Worm (Caenorhabditis elegans): ENCODE data around the gene C32D5.7.

C32D5.7 gene

ce11 chrII:6334745-6335260, 5.0 kb downstream of the C32D5.7 start:
- peak; percentile 33 for TF ChIP-seq fos-1 (tag; optimal IDR thresholded peaks at IDR 0.05)
- TF ChIP-seq ceh-16 (tag; optimal IDR thresholded peaks at IDR 0.05): no peak

ce11 chrII:6333887-6334286, 6.0 kb downstream of the C32D5.7 start, which contains the start of gene ttc-39B:
Gene ttc-39B (minus strand): TSS chrII:6333987.
- no peak for TF ChIP-seq lin-11 (tag; optimal IDR thresholded peaks at IDR 0.05)
- TF ChIP-seq ztf-1 (GFP tag; conservative IDR thresholded peaks at IDR 0.05): no peak
- TF ChIP-seq mdl-1 (tag; optimal IDR thresholded peaks at IDR 0.05): no peak
- no peak for TF ChIP-seq lsy-2 (tag; optimal IDR thresholded peaks at IDR 0.05)
- TF ChIP-seq ceh-82 (tag; optimal IDR thresholded peaks at IDR 0.05): no peak

- peak; percentile 72 for TF ChIP-seq zag-1 (tag; optimal IDR thresholded peaks at IDR 0.05)
- peak; percentile 89 for TF ChIP-seq lin-11 (tag; optimal IDR thresholded peaks at IDR 0.05)
- peak; percentile 85 for TF ChIP-seq nhr-6 (tag; optimal IDR thresholded peaks at IDR 0.05)
- peak; percentile 90 for TF ChIP-seq ztf-4 (tag; optimal IDR thresholded peaks at IDR 0.05)
- TF ChIP-seq nhr-21 (tag; optimal IDR thresholded peaks at IDR 0.05): peak; percentile 87
- peak; percentile 92 for TF ChIP-seq sma-9 (GFP tag; optimal IDR thresholded peaks at IDR 0.05)
- TF ChIP-seq sma-9 (tag; optimal IDR thresholded peaks at IDR 0.05): no peak
- TF ChIP-seq nhr-25 (tag; optimal IDR thresholded peaks at IDR 0.05): peak; percentile 92
- TF ChIP-seq lin-39 (tag; optimal IDR thresholded peaks at IDR 0.05): no peak
- no peak for TF ChIP-seq nhr-23 (tag; optimal IDR thresholded peaks at IDR 0.05)
- TF ChIP-seq lsy-2 (tag; optimal IDR thresholded peaks at IDR 0.05): peak; percentile 90 to 95
- no peak for TF ChIP-seq elt-1 (tag; optimal IDR thresholded peaks at IDR 0.05)
- TF ChIP-seq sem-4 (tag; optimal IDR thresholded peaks at IDR 0.05): peak; percentile 93
- no peak for TF ChIP-seq peb-1 (tag; optimal IDR thresholded peaks at IDR 0.05)
- peak; percentile 96 for TF ChIP-seq nhr-129 (tag; optimal IDR thresholded peaks at IDR 0.05)
- TF ChIP-seq ZK546.5 (tag; optimal IDR thresholded peaks at IDR 0.05): peak; percentile 27
- TF ChIP-seq egl-27 (tag; optimal IDR thresholded peaks at IDR 0.05): peak; percentile 85
- peak; percentile 59 for TF ChIP-seq unc-62 (GFP tag; optimal IDR thresholded peaks at IDR 0.05)
- TF ChIP-seq sma-3 (GFP tag; optimal IDR thresholded peaks at IDR 0.05): peak; percentile 91
- peak; percentile 26 for TF ChIP-seq ama-1 (optimal IDR thresholded peaks at IDR 0.05)
- TF ChIP-seq snpc-4 (tag; optimal IDR thresholded peaks at IDR 0.05): peak; percentile 88
- TF ChIP-seq ztf-1 (GFP tag; conservative IDR thresholded peaks at IDR 0.05): no peak
- TF ChIP-seq fos-1 (tag; optimal IDR thresholded peaks at IDR 0.05): peak; percentile 96
- TF ChIP-seq R02D3.7 (tag; optimal IDR thresholded peaks at IDR 0.05): peak; percentile 50
- TF ChIP-seq gmeb-1 (tag; optimal IDR thresholded peaks at IDR 0.05): peak; percentile 90
- TF ChIP-seq ceh-82 (tag; optimal IDR thresholded peaks at IDR 0.05): peak; percentile 68
- TF ChIP-seq ceh-16 (tag; optimal IDR thresholded peaks at IDR 0.05): peak; percentile 91
- TF ChIP-seq skn-1 (tag; optimal IDR thresholded peaks at IDR 0.05): no peak
- peak; percentile 96 for TF ChIP-seq unc-55 (GFP tag; optimal IDR thresholded peaks at IDR 0.05)
- peak; percentile 20 for TF ChIP-seq nhr-237 (tag; optimal IDR thresholded peaks at IDR 0.05)
- no peak for TF ChIP-seq aly-2 (tag; optimal IDR thresholded peaks at IDR 0.05)
- no peak for TF ChIP-seq dmd-4 (tag; optimal IDR thresholded peaks at IDR 0.05)
- peak; percentile 97 for TF ChIP-seq crh-2 (tag; optimal IDR thresholded peaks at IDR 0.05)
- peak; percentile 68 for TF ChIP-seq nhr-77 (tag; optimal IDR thresholded peaks at IDR 0.05)
- TF ChIP-seq mab-5 (tag; optimal IDR thresholded peaks at IDR 0.05): peak; percentile 84
- TF ChIP-seq C34F6.9 (tag; optimal IDR thresholded peaks at IDR 0.05): peak; percentile 98
- peak; percentile 61 for TF ChIP-seq ztf-11 (tag; optimal IDR thresholded peaks at IDR 0.05)
- no peak for TF ChIP-seq alr-1 (tag; optimal IDR thresholded peaks at IDR 0.05)
- TF ChIP-seq unc-39 (tag; optimal IDR thresholded peaks at IDR 0.05): no peak
- peak; percentile 78 for TF ChIP-seq nhr-10 (tag; optimal IDR thresholded peaks at IDR 0.05)
- no peak for TF ChIP-seq mbf-1 (tag; optimal IDR thresholded peaks at IDR 0.05)
- no peak for TF ChIP-seq nhr-12 (tag; optimal IDR thresholded peaks at IDR 0.05)
- peak; percentile 78 for TF ChIP-seq Y55F3AM.14 (GFP tag; optimal IDR thresholded peaks at IDR 0.05)
- TF ChIP-seq mdl-1 (tag; optimal IDR thresholded peaks at IDR 0.05): peak; percentile 18 to 91
- peak; percentile 93 for TF ChIP-seq lin-13 (GFP tag; optimal IDR thresholded peaks at IDR 0.05)
- no peak for TF ChIP-seq nhr-11 (tag; optimal IDR thresholded peaks at IDR 0.05)
- TF ChIP-seq F13H6.1 (tag; optimal IDR thresholded peaks at IDR 0.05): peak; percentile 92
- peak; percentile 54 for TF ChIP-seq blmp-1 (tag; optimal IDR thresholded peaks at IDR 0.05; ENCODE audit: insufficient read depth)
- no peak for TF ChIP-seq elt-3 (tag; optimal IDR thresholded peaks at IDR 0.05)
These were observed 8.5 kb downstream of the C32D5.7 start, which contains the start of gene set-4 for ce11 chrII:6331222-6331830. Gene set-4 (minus strand): TSS chrII:6331341.

Data from whole organism, L2 larva.